Worm (Caenorhabditis elegans) whole organism, L3 larva: ENCODE results near the gene tofu-7.

Experiments used
- ZK546.5 ChIP-seq: sonication (generic microtip); optimal IDR thresholded peaks from 2 replicates; lab custom pipeline; 2017; ENCODE audit warnings: missing biosample characterization, missing genetic modification characterization
- elt-1 ChIP-seq: fragments of 150-350 bp; optimal IDR thresholded peaks from 2 replicates; lab custom pipeline; 2014; ENCODE audit warnings: missing biosample characterization, missing genetic modification characterization
- fkh-10 ChIP-seq: sonication (generic microtip); optimal IDR thresholded peaks from 2 replicates; lab custom pipeline; 2017; ENCODE audit warnings: missing biosample characterization, missing genetic modification reagents, missing genetic modification characterization
- jun-1 ChIP-seq: fragments of 150-350 bp; optimal IDR thresholded peaks from 2 replicates; lab custom pipeline; 2014; ENCODE audit warnings: missing biosample characterization, missing genetic modification reagents, missing genetic modification characterization
- lin-15B ChIP-seq: fragments of 150-350 bp; optimal IDR thresholded peaks from 2 replicates; lab custom pipeline; 2014; ENCODE audit warnings: missing biosample characterization, missing genetic modification characterization
- unc-62 ChIP-seq: fragments of 150-350 bp; sonication (generic microtip); optimal IDR thresholded peaks from 4 replicates; lab custom pipeline; 2014; ENCODE audit warnings: missing biosample characterization, missing genetic modification reagents, missing genetic modification characterization

DNA sequence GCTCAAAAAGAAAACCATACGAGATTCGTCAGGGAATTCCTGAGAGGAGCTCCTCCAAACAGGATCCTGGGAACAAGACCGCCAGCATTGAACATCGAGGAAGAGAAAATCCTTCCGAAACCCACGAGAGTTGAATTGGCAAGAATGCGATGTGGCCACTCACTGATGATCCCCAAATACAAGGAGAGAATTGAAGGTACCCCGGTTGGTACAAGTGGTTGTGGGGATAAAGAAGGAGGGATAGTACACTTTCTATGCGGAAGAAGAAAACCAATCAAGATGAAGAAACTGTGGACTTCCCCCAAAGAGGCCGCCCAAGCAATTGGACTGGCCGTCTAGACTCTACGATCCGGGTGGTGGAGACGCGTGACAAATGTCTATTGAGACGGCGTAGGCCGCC lies 21.8 kb downstream of the tofu-7 start:
- TF ChIP-seq unc-62 (GFP tag; lab: Kevin White, UChicago) (no peak), jun-1 (tag; lab: Kevin White, UChicago) (no peak), lin-15B (no peak), fkh-10 (GFP tag; lab: Kevin White, UChicago) (no peak), elt-1 (no peak), ZK546.5 (tag; lab: Kevin White, UChicago) (no peak)
